Fruit fly (Drosophila melanogaster): ENCODE results near the gene Cyp4e3.

DNA sequence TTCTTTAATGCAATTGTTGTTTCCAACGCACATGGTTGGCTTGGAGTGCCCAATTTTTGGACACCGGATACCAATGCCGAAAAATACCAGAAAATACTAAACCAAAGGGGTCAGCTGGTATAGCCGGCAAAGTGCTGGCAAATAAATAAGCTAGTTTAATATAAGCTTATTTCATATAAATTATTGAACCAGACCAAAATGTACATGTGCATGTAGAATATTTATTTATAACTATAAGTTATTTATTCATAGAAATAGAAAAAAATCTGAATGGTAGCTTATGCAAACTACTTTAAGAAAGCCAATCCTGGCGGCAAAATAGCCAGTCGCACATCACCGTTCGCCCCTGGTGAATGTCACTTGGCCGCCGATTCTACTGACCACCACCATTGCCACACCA, 49.4 kb downstream of the Cyp4e3 start, which contains the start of gene pelo:
- TF ChIP-seq h (GFP tag; optimal IDR thresholded peaks at IDR 0.05) (peak; percentile 58), tai (GFP tag; optimal IDR thresholded peaks at IDR 0.05) (no peak), Jra (GFP tag; optimal IDR thresholded peaks at IDR 0.05) (no peak)

All from whole organism, wandering third instar larva.